Fruit fly (Drosophila melanogaster) whole organism, embryonic: ENCODE measurements around the gene SCaMC.

ENCODE experiments used
- CG10209 ChIP-seq: fragments of 200-800 bp; sonication (Bioruptor generic); optimal IDR thresholded peaks from 3 replicates; lab custom pipeline; 2017; ENCODE audit warnings: missing biosample characterization, mild to moderate bottlenecking, missing genetic modification characterization, missing genetic modification reagents
- CG10654 ChIP-seq: fragments of 200-800 bp; sonication (Bioruptor generic); optimal IDR thresholded peaks from 2 replicates; lab custom pipeline; 2016; ENCODE audit warnings: missing biosample characterization, missing genetic modification characterization
- CG12769 ChIP-seq: fragments of 200-800 bp; sonication (Bioruptor generic); optimal IDR thresholded peaks from 2 replicates; lab custom pipeline; 2019; ENCODE audit warnings: missing biosample characterization, mild to moderate bottlenecking, missing genetic modification characterization, moderate library complexity
- CG14014 ChIP-seq: fragments of 200-800 bp; sonication (Bioruptor generic); IDR thresholded peaks from 2 replicates; pipeline ENCODE4 v1.3.6; 2022; ENCODE audit warnings: missing biosample characterization, missing genetic modification characterization
- CG14860 ChIP-seq: fragments of 200-800 bp; sonication (Bioruptor generic); IDR thresholded peaks from 3 replicates; pipeline ENCODE4 v1.3.6; 2022; ENCODE audit warnings: missing biosample characterization, missing genetic modification characterization; ENCODE audit not compliant: partially characterized antibody
- CG18011 ChIP-seq: fragments of 200-800 bp; sonication (Bioruptor generic); optimal IDR thresholded peaks from 2 replicates; lab custom pipeline; 2017; ENCODE audit warnings: missing biosample characterization, missing genetic modification characterization, mild to moderate bottlenecking, moderate library complexity, missing genotype
- CG3407 ChIP-seq: fragments of 200-800 bp; sonication (Bioruptor generic); optimal IDR thresholded peaks from 2 replicates; lab custom pipeline; 2018; ENCODE audit warnings: missing biosample characterization, mild to moderate bottlenecking, missing genetic modification characterization
- CG34422 ChIP-seq: fragments of 200-800 bp; sonication (Bioruptor generic); IDR thresholded peaks from 3 replicates; pipeline ENCODE4 v1.3.6; 2022; ENCODE audit warnings: missing biosample characterization, missing genetic modification characterization
- CG3847 ChIP-seq: fragments of 200-800 bp; sonication (Bioruptor generic); IDR thresholded peaks from 2 replicates; pipeline ENCODE4 v1.3.6; 2022; ENCODE audit warnings: missing biosample characterization, missing genetic modification characterization
- CG42726 ChIP-seq: fragments of 200-800 bp; sonication (Bioruptor generic); IDR thresholded peaks from 2 replicates; pipeline ENCODE4 v1.3.6; 2022; ENCODE audit warnings: missing biosample characterization, missing genetic modification characterization; ENCODE audit not compliant: partially characterized antibody
- CG4617 ChIP-seq: fragments of 200-800 bp; sonication (Bioruptor generic); optimal IDR thresholded peaks from 3 replicates; lab custom pipeline; 2016; ENCODE audit warnings: missing biosample characterization, missing genetic modification characterization, borderline replicate concordance
- CG4820 ChIP-seq: fragments of 200-800 bp; sonication (Bioruptor generic); optimal IDR thresholded peaks from 3 replicates; lab custom pipeline; 2016; ENCODE audit warnings: missing biosample characterization, missing genetic modification characterization
- CG6254 ChIP-seq: fragments of 200-800 bp; sonication (Bioruptor generic); optimal IDR thresholded peaks from 3 replicates; lab custom pipeline; 2017; ENCODE audit warnings: mild to moderate bottlenecking, missing biosample characterization, missing genetic modification reagents, missing genetic modification characterization
- CG7372 ChIP-seq: fragments of 200-800 bp; sonication (Bioruptor generic); IDR thresholded peaks from 2 replicates; pipeline ENCODE4 v1.3.6; 2022; ENCODE audit warnings: missing biosample characterization, missing genetic modification characterization
- CG9876 ChIP-seq: fragments of 200-800 bp; sonication (Bioruptor generic); optimal IDR thresholded peaks from 2 replicates; lab custom pipeline; 2016; ENCODE audit warnings: missing biosample characterization, missing genetic modification characterization
- D19B ChIP-seq: fragments of 200-800 bp; sonication (Bioruptor generic); optimal IDR thresholded peaks from 2 replicates; lab custom pipeline; 2017; ENCODE audit warnings: missing biosample characterization, mild to moderate bottlenecking, missing genetic modification characterization
- Eip74EF ChIP-seq, 2 experiments: fragments of 200-800 bp in 1 of 2; fragments of >200 bp in 1 of 2; sonication (Bioruptor generic) in 1 of 2; optimal IDR thresholded peaks; 2 replicates each; lab custom pipeline; 2017 to 2019; ENCODE audit warnings: missing biosample characterization in 2 of 2, missing genetic modification characterization in 2 of 2, mild to moderate bottlenecking in 1 of 2, moderate library complexity in 1 of 2
- Gsc ChIP-seq: fragments of 200-800 bp; sonication (Bioruptor generic); IDR thresholded peaks from 2 replicates; pipeline ENCODE4 v1.3.6; 2022; ENCODE audit warnings: missing biosample characterization, missing genetic modification characterization
- HHEX ChIP-seq: fragments of 200-800 bp; sonication (Bioruptor generic); optimal IDR thresholded peaks from 3 replicates; lab custom pipeline; 2017; ENCODE audit warnings: missing biosample characterization, mild to moderate bottlenecking, missing genetic modification characterization, missing genetic modification reagents
- Kr ChIP-seq: fragments of 200-800 bp; sonication (Bioruptor generic); optimal IDR thresholded peaks from 2 replicates; lab custom pipeline; 2017; ENCODE audit warnings: missing biosample characterization, mild to moderate bottlenecking, missing genetic modification characterization
- Lpt ChIP-seq: fragments of >200 bp; optimal IDR thresholded peaks from 2 replicates; lab custom pipeline; 2018; ENCODE audit warnings: missing biosample characterization, missing genetic modification characterization
- MBD-R2 ChIP-seq: fragments of 200-800 bp; sonication (Bioruptor generic); IDR thresholded peaks from 2 replicates; pipeline ENCODE4 v1.3.6; 2022; ENCODE audit warnings: missing biosample characterization, missing genetic modification characterization
- Med ChIP-seq: fragments of 200-800 bp; sonication (Bioruptor generic); peaks from one replicate; lab custom pipeline; 2016; ENCODE audit warnings: missing biosample characterization, missing genetic modification characterization, mild to moderate bottlenecking, inconsistent platforms, moderate library complexity
- Oli ChIP-seq: fragments of 200-800 bp; sonication (Bioruptor generic); optimal IDR thresholded peaks from 2 replicates; lab custom pipeline; 2018; ENCODE audit warnings: missing biosample characterization, mild to moderate bottlenecking, missing genetic modification characterization, moderate library complexity
- Opbp ChIP-seq: fragments of 200-800 bp; sonication (Bioruptor generic); IDR thresholded peaks from 3 replicates; pipeline ENCODE4 v1.3.6; 2022; ENCODE audit warnings: missing biosample characterization, missing genetic modification characterization; ENCODE audit not compliant: partially characterized antibody
- Ravus ChIP-seq: fragments of 200-800 bp; sonication (Bioruptor generic); IDR thresholded peaks from 2 replicates; pipeline ENCODE4 v1.3.6; 2022; ENCODE audit warnings: missing biosample characterization, missing genetic modification characterization
- Spps ChIP-seq: fragments of 200-800 bp; sonication (Bioruptor generic); optimal IDR thresholded peaks from 2 replicates; lab custom pipeline; 2018; ENCODE audit warnings: missing biosample characterization, mild to moderate bottlenecking, missing genetic modification characterization
- caup ChIP-seq: fragments of 200-800 bp; sonication (Bioruptor generic); optimal IDR thresholded peaks from 3 replicates; lab custom pipeline; 2017; ENCODE audit warnings: missing biosample characterization, mild to moderate bottlenecking, missing genetic modification characterization, moderate library complexity; ENCODE audit not compliant: severe bottlenecking
- cg ChIP-seq: fragments of 200-800 bp; sonication (Bioruptor generic); optimal IDR thresholded peaks from 3 replicates; lab custom pipeline; 2019; ENCODE audit warnings: missing biosample characterization, mild to moderate bottlenecking, missing genetic modification characterization, moderate library complexity
- croc ChIP-seq: fragments of 200-800 bp; sonication (Bioruptor generic); conservative IDR thresholded peaks from 3 replicates; pipeline ENCODE4 v1.3.6; 2022; ENCODE audit warnings: missing biosample characterization, missing genetic modification characterization
- ewg ChIP-seq: fragments of 200-800 bp; sonication (Bioruptor generic); optimal IDR thresholded peaks from 3 replicates; lab custom pipeline; 2017; ENCODE audit warnings: mild to moderate bottlenecking, missing biosample characterization, missing genetic modification reagents, missing genetic modification characterization
- fru ChIP-seq: fragments of >200 bp; optimal IDR thresholded peaks from 2 replicates; lab custom pipeline; 2017
- ftz-f1 ChIP-seq: fragments of 200-800 bp; sonication (Bioruptor generic); optimal IDR thresholded peaks from 2 replicates; lab custom pipeline; 2016; ENCODE audit warnings: missing biosample characterization, missing genetic modification characterization
- gce ChIP-seq: fragments of 200-800 bp; sonication (Bioruptor generic); IDR thresholded peaks from 3 replicates; pipeline ENCODE4 v1.3.6; 2022; ENCODE audit warnings: missing biosample characterization, missing genetic modification characterization
- grn ChIP-seq: fragments of 200-800 bp; sonication (Bioruptor generic); optimal IDR thresholded peaks from 3 replicates; lab custom pipeline; 2017; ENCODE audit warnings: missing biosample characterization, missing genetic modification characterization
- gro ChIP-seq: fragments of 200-800 bp; sonication (Bioruptor generic); optimal IDR thresholded peaks from 2 replicates; lab custom pipeline; 2016; ENCODE audit warnings: missing biosample characterization, missing genetic modification characterization
- hb ChIP-seq: fragments of 200-800 bp; sonication (Bioruptor generic); IDR thresholded peaks from 3 replicates; pipeline ENCODE4 v1.3.6; 2022; ENCODE audit warnings: missing biosample characterization, missing genetic modification characterization; ENCODE audit not compliant: partially characterized antibody
- hkb ChIP-seq, 2 experiments: fragments of 200-800 bp in 1 of 2; fragments of >200 bp in 1 of 2; sonication (Bioruptor generic) in 1 of 2; IDR thresholded peaks in 1 of 2; optimal IDR thresholded peaks in 1 of 2; 2 replicates each; pipeline versions ENCODE4 v1.3.6 to Lab custom; 2017 to 2022; ENCODE audit warnings: missing biosample characterization in 1 of 2, missing genetic modification characterization in 1 of 2
- inv ChIP-seq: fragments of 200-800 bp; sonication (Bioruptor generic); IDR thresholded peaks from 2 replicates; pipeline ENCODE4 v1.3.6; 2022; ENCODE audit warnings: missing biosample characterization, missing genetic modification characterization; ENCODE audit not compliant: partially characterized antibody
- jigr1 ChIP-seq: fragments of 200-800 bp; sonication (Bioruptor generic); IDR thresholded peaks from 3 replicates; pipeline ENCODE4 v1.3.6; 2022; ENCODE audit warnings: missing biosample characterization, missing genetic modification characterization
- knrl ChIP-seq: fragments of 200-800 bp; sonication (Bioruptor generic); IDR thresholded peaks from 3 replicates; pipeline ENCODE4 v1.3.6; 2022; ENCODE audit warnings: missing biosample characterization, missing genetic modification characterization; ENCODE audit not compliant: partially characterized antibody
- lmd ChIP-seq: fragments of 200-800 bp; sonication (Bioruptor generic); IDR thresholded peaks from 2 replicates; pipeline ENCODE4 v1.3.6; 2022; ENCODE audit warnings: missing biosample characterization, missing genetic modification characterization
- lov ChIP-seq, 2 experiments: fragments of 200-800 bp in 1 of 2; fragments of >200 bp in 1 of 2; sonication (Bioruptor generic) in 1 of 2; IDR thresholded peaks in 1 of 2; optimal IDR thresholded peaks in 1 of 2; 2 replicates in 1 of 2; 3 replicates in 1 of 2; pipeline versions ENCODE4 v1.3.6 to Lab custom; 2017 to 2022; ENCODE audit warnings: missing biosample characterization in 1 of 2, missing genetic modification characterization in 1 of 2
- phol ChIP-seq: fragments of 200-800 bp; sonication (Bioruptor generic); optimal IDR thresholded peaks from 3 replicates; lab custom pipeline; 2018; ENCODE audit warnings: missing biosample characterization, mild to moderate bottlenecking, missing genetic modification characterization, moderate library complexity
- pnt ChIP-seq: fragments of 200-800 bp; sonication (Bioruptor generic); optimal IDR thresholded peaks from 3 replicates; lab custom pipeline; 2016; ENCODE audit warnings: missing biosample characterization, missing genetic modification characterization
- rib ChIP-seq: fragments of 200-800 bp; sonication (Bioruptor generic); IDR thresholded peaks from 2 replicates; pipeline ENCODE4 v1.3.6; 2022; ENCODE audit warnings: missing biosample characterization, missing genetic modification characterization
- tap ChIP-seq: fragments of 200-800 bp; optimal IDR thresholded peaks from 3 replicates; lab custom pipeline; 2019; ENCODE audit warnings: missing biosample characterization, mild to moderate bottlenecking, missing genetic modification characterization, moderate library complexity
- tx ChIP-seq: fragments of 200-800 bp; sonication (Bioruptor generic); optimal IDR thresholded peaks from 2 replicates; lab custom pipeline; 2016; ENCODE audit warnings: missing biosample characterization, missing genetic modification characterization
- zfh2 ChIP-seq: fragments of 200-800 bp; sonication (Bioruptor generic); optimal IDR thresholded peaks from 2 replicates; lab custom pipeline; 2016; ENCODE audit warnings: missing biosample characterization, missing genetic modification characterization

The SCaMC gene

DNA sequence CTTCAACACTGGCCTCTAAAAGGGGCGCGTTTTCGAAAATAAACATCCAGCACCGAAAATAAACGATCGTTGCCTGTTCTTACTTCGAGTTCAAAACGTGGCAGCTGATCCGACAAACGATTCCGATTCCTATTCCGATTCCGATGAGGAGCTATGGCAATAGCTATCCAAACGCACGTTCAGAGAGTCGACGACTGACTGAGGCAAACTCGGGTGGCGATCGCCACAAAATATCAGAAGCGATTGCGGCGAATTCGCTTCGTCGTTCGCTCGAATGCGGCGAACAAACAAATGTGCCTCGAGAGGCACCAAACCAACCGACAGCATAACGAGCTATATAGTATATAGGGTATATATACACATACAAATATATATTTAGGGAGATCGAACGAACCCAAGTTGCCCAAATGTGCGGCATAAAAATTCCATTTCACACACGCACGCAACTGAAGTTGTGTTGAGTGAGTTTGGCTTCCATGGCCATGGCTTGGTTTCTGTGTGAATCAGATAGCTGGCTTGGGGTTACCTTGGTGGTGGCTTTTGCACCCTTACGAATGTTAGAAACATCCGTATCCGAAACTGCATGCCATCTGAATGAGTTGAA is 23.3 kb downstream of the SCaMC start, which contains the start of gene Ncc69 (continued):
- no peak for TF ChIP-seq CG4617 (GFP tag; lab: Kevin White, UChicago)
- no peak for TF ChIP-seq Lpt (GFP tag; lab: Kevin White, UChicago)
- no peak for TF ChIP-seq CG14860 (GFP tag; lab: Robert Waterston, UW)
- peak; percentile 82 for TF ChIP-seq cg (GFP tag; lab: Kevin White, UChicago)
- TF ChIP-seq inv (GFP tag; lab: Robert Waterston, UW): no peak
- no peak for TF ChIP-seq jigr1 (GFP tag; lab: Robert Waterston, UW)
- no peak for TF ChIP-seq ewg (GFP tag; lab: Kevin White, UChicago)
- TF ChIP-seq pnt: no peak
- no peak for TF ChIP-seq hb (GFP tag; lab: Robert Waterston, UW)
- TF ChIP-seq CG18011 (GFP tag; lab: Kevin White, UChicago): no peak
- TF ChIP-seq CG6254 (GFP tag; lab: Kevin White, UChicago): no peak
- TF ChIP-seq phol (tag; lab: Kevin White, UChicago): no peak
- no peak for TF ChIP-seq MBD-R2 (GFP tag; lab: Robert Waterston, UW)
- no peak for TF ChIP-seq croc (GFP tag; lab: Robert Waterston, UW)
- TF ChIP-seq CG9876 (GFP tag; lab: Kevin White, UChicago): no peak
- TF ChIP-seq rib: no peak
- no peak for TF ChIP-seq Opbp (GFP tag; lab: Robert Waterston, UW)
- TF ChIP-seq CG14014 (GFP tag; lab: Robert Waterston, UW): no peak
- no peak for TF ChIP-seq D19B
- TF ChIP-seq hkb (optimal IDR thresholded peaks at IDR 0.05; lab: Kevin White, UChicago): no peak
- TF ChIP-seq hkb (GFP tag; IDR thresholded peaks at IDR 0.05; lab: Robert Waterston, UW): peak; percentile 63; the same call in 1 of the 2 replicates
- no peak for TF ChIP-seq Gsc (GFP tag; lab: Robert Waterston, UW)
- peak; percentile 64 for TF ChIP-seq CG42726 (GFP tag; lab: Robert Waterston, UW)
- peak; percentile 21 for TF ChIP-seq tap (tag; lab: Kevin White, UChicago)
- TF ChIP-seq Spps (tag; lab: Kevin White, UChicago): no peak
- peak; percentile 83 for TF ChIP-seq CG12769 (tag; lab: Kevin White, UChicago)
- TF ChIP-seq HHEX (GFP tag; lab: Kevin White, UChicago): no peak
- no peak for TF ChIP-seq CG10209
- no peak for TF ChIP-seq grn (GFP tag; lab: Kevin White, UChicago)
- no peak for TF ChIP-seq Ravus (GFP tag; lab: Robert Waterston, UW)
- TF ChIP-seq lov (optimal IDR thresholded peaks at IDR 0.05; lab: Kevin White, UChicago): no peak
- TF ChIP-seq lov (GFP tag; IDR thresholded peaks at IDR 0.05; lab: Robert Waterston, UW): no peak
- TF ChIP-seq Med: peak; percentile 83
- TF ChIP-seq tx (GFP tag; lab: Kevin White, UChicago): no peak
- 0 out of 2 replicates have a peak, but pooled peaks have one; percentile 15 for TF ChIP-seq CG7372 (GFP tag; lab: Robert Waterston, UW)
- TF ChIP-seq caup (GFP tag; lab: Kevin White, UChicago): no peak
- TF ChIP-seq CG10654 (GFP tag; lab: Kevin White, UChicago): no peak
- peak; percentile 8 for TF ChIP-seq ftz-f1 (GFP tag; lab: Kevin White, UChicago)
- TF ChIP-seq CG3407: no peak
- TF ChIP-seq fru: no peak
- no peak for TF ChIP-seq zfh2
- TF ChIP-seq CG34422 (GFP tag; lab: Robert Waterston, UW): no peak
- no peak for TF ChIP-seq gce (GFP tag; lab: Robert Waterston, UW)
- no peak for TF ChIP-seq Eip74EF (GFP tag; optimal IDR thresholded peaks at IDR 0.05; lab: Kevin White, UChicago)
- TF ChIP-seq knrl: no peak
- TF ChIP-seq CG3847: no peak
- TF ChIP-seq Kr (GFP tag; lab: Kevin White, UChicago): no peak
- TF ChIP-seq CG4820 (GFP tag; lab: Kevin White, UChicago): no peak
- TF ChIP-seq gro (GFP tag; lab: Kevin White, UChicago): peak; percentile 7
- no peak for TF ChIP-seq lmd (GFP tag; lab: Robert Waterston, UW)
- TF ChIP-seq Oli (tag; lab: Kevin White, UChicago): no peak
